Fruit fly (Drosophila melanogaster): ENCODE data around the gene Mco4.

- TF ChIP-seq CG1620 (GFP tag; optimal IDR thresholded peaks at IDR 0.05) (no peak), Clk (GFP tag; optimal IDR thresholded peaks at IDR 0.05) (no peak), CG14711 (tag; optimal IDR thresholded peaks at IDR 0.05) (no peak), CG11617 (GFP tag; optimal IDR thresholded peaks at IDR 0.05) (no peak)
Observed at dm6 chrX:17887877-17888276, 31.9 kb upstream of the Mco4 start, which contains the start of gene CG6788.

All from whole organism, adult.